Fruit fly (Drosophila melanogaster) Kc167 (cell line): Measurements from ENCODE around the gene CG13928.

Experiments
- Sin3A ChIP-seq: fragments of >200 bp; optimal IDR thresholded peaks from 2 replicates; lab custom pipeline; 2018; ENCODE audit warnings: missing external identifiers
- h ChIP-seq: fragments of >200 bp; optimal IDR thresholded peaks from 3 replicates; lab custom pipeline; 2018; ENCODE audit warnings: missing external identifiers
- insv ChIP-seq: fragments of >200 bp; optimal IDR thresholded peaks from 3 replicates; lab custom pipeline; 2018; ENCODE audit warnings: missing external identifiers
- psq ChIP-seq: fragments of >200 bp; optimal IDR thresholded peaks from 2 replicates; lab custom pipeline; 2017; ENCODE audit warnings: missing external identifiers

DNA sequence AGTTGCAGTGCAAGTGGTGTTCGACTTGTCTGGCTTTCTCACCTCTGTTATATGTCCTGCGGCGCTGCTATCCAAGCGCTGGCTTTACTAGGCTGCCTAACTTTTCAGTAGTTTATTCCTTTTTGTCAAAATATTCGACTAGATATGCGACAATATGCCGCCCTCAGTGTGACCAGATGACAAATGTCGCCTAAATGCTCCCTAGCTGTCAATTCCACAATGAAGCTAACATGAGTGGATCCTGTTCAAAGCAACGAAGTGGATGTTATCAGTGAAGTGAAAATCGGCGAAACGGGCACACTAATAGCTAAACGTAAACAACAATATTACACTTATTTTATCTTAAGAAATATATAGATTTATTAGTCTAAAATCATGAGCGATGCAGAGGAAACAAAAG, 36.7 kb upstream of the CG13928 start, which contains the start of the genes Srrm234 and CG7974:
- TF ChIP-seq psq (lab: Kevin White, UChicago) (no peak), h (lab: Kevin White, UChicago) (no peak), Sin3A (lab: Kevin White, UChicago) (no peak), insv (no peak)
